Worm (Caenorhabditis elegans) whole organism, L3 larva: Measurements from ENCODE around the gene degl-2.

Experiments
- ZK546.5 ChIP-seq: sonication (generic microtip); optimal IDR thresholded peaks from 2 replicates; lab custom pipeline; 2017; ENCODE audit warnings: missing biosample characterization, missing genetic modification characterization
- aly-2 ChIP-seq: fragments of 150-350 bp; optimal IDR thresholded peaks from 2 replicates; lab custom pipeline; 2014; ENCODE audit warnings: missing biosample characterization, missing genetic modification characterization
- ceh-16 ChIP-seq: sonication (generic microtip); optimal IDR thresholded peaks from 2 replicates; lab custom pipeline; 2017; ENCODE audit warnings: missing biosample characterization, missing genetic modification characterization
- ceh-82 ChIP-seq: fragments of 150-350 bp; optimal IDR thresholded peaks from 2 replicates; lab custom pipeline; 2014; ENCODE audit warnings: missing biosample characterization, missing genetic modification characterization
- ceh-9 ChIP-seq: sonication (generic microtip); optimal IDR thresholded peaks from 2 replicates; lab custom pipeline; 2018; ENCODE audit warnings: missing biosample characterization, missing genetic modification characterization
- egl-27 ChIP-seq: sonication (generic microtip); optimal IDR thresholded peaks from 4 replicates; lab custom pipeline; 2017; ENCODE audit warnings: missing biosample characterization, missing genetic modification reagents, missing genetic modification characterization
- egl-5 ChIP-seq: fragments of 150-350 bp; optimal IDR thresholded peaks from 2 replicates; lab custom pipeline; 2017; ENCODE audit warnings: missing biosample characterization, missing genetic modification reagents, missing genetic modification characterization, inconsistent platforms
- elt-2 ChIP-seq: sonication (generic microtip); optimal IDR thresholded peaks from 2 replicates; lab custom pipeline; 2016; ENCODE audit warnings: missing genetic modification reagents, mild to moderate bottlenecking, missing genetic modification characterization, missing compliant biosample characterization
- elt-3 ChIP-seq, 3 experiments: fragments of 150-350 bp in 1 of 3; sonication (generic microtip) in 2 of 3; optimal IDR thresholded peaks; 2 replicates in 2 of 3; 4 replicates in 1 of 3; lab custom pipeline; 2014 to 2017; ENCODE audit warnings: missing biosample characterization in 3 of 3, missing genetic modification characterization in 3 of 3
- fkh-10 ChIP-seq: sonication (generic microtip); optimal IDR thresholded peaks from 2 replicates; lab custom pipeline; 2017; ENCODE audit warnings: missing biosample characterization, missing genetic modification reagents, missing genetic modification characterization
- fos-1 ChIP-seq: fragments of 150-350 bp; optimal IDR thresholded peaks from 2 replicates; lab custom pipeline; 2014; ENCODE audit warnings: missing biosample characterization, missing genetic modification characterization
- hmg-11 ChIP-seq: sonication (generic microtip); optimal IDR thresholded peaks from 2 replicates; lab custom pipeline; 2016; ENCODE audit warnings: missing genetic modification characterization, missing compliant biosample characterization
- jun-1 ChIP-seq: fragments of 150-350 bp; optimal IDR thresholded peaks from 2 replicates; lab custom pipeline; 2014; ENCODE audit warnings: missing biosample characterization, missing genetic modification reagents, missing genetic modification characterization
- lin-15B ChIP-seq: fragments of 150-350 bp; optimal IDR thresholded peaks from 2 replicates; lab custom pipeline; 2014; ENCODE audit warnings: missing biosample characterization, missing genetic modification characterization
- lin-39 ChIP-seq: fragments of 150-350 bp; optimal IDR thresholded peaks from 2 replicates; lab custom pipeline; 2018; ENCODE audit warnings: missing biosample characterization, missing genetic modification reagents, missing genetic modification characterization
- lsy-12 ChIP-seq: sonication (generic microtip); optimal IDR thresholded peaks from 2 replicates; lab custom pipeline; 2016; ENCODE audit warnings: mild to moderate bottlenecking, missing genetic modification characterization, missing compliant biosample characterization
- mdl-1 ChIP-seq: fragments of 150-350 bp; optimal IDR thresholded peaks from 2 replicates; lab custom pipeline; 2014; ENCODE audit warnings: missing biosample characterization, missing genetic modification characterization
- mml-1 ChIP-seq: fragments of 150-350 bp; sonication (generic microtip); optimal IDR thresholded peaks from 3 replicates; lab custom pipeline; 2014; ENCODE audit warnings: missing biosample characterization, missing genetic modification characterization
- nfya-1 ChIP-seq: sonication (generic microtip); optimal IDR thresholded peaks from 2 replicates; lab custom pipeline; 2017; ENCODE audit warnings: missing genetic modification characterization, mild to moderate bottlenecking, missing compliant biosample characterization, antibody characterized with exemption, moderate library complexity; ENCODE audit not compliant: insufficient read depth
- nhr-11 ChIP-seq: fragments of 150-350 bp; optimal IDR thresholded peaks from 2 replicates; lab custom pipeline; 2014; ENCODE audit warnings: missing biosample characterization, missing genetic modification characterization
- nhr-23 ChIP-seq: fragments of 150-350 bp; optimal IDR thresholded peaks from 2 replicates; lab custom pipeline; 2014; ENCODE audit warnings: missing biosample characterization, missing genetic modification reagents, missing genetic modification characterization
- nhr-237 ChIP-seq: fragments of 150-350 bp; optimal IDR thresholded peaks from 2 replicates; lab custom pipeline; 2014; ENCODE audit warnings: missing biosample characterization, missing genetic modification characterization
- nhr-25 ChIP-seq: sonication (generic microtip); optimal IDR thresholded peaks from 2 replicates; lab custom pipeline; 2017; ENCODE audit warnings: missing biosample characterization, missing genetic modification characterization
- nhr-28 ChIP-seq: fragments of 150-350 bp; optimal IDR thresholded peaks from 2 replicates; lab custom pipeline; 2014; ENCODE audit warnings: missing biosample characterization, missing genetic modification characterization
- nhr-43 ChIP-seq: sonication (generic microtip); optimal IDR thresholded peaks from 2 replicates; lab custom pipeline; 2016; ENCODE audit warnings: mild to moderate bottlenecking, missing genetic modification characterization, missing compliant biosample characterization; ENCODE audit not compliant: poor library complexity, severe bottlenecking
- nhr-67 ChIP-seq: fragments of 150-350 bp; optimal IDR thresholded peaks from 2 replicates; lab custom pipeline; 2014; ENCODE audit warnings: missing biosample characterization, missing genetic modification characterization
- nhr-76 ChIP-seq: fragments of 150-350 bp; sonication (generic microtip); optimal IDR thresholded peaks from 5 replicates; lab custom pipeline; 2014; ENCODE audit warnings: missing biosample characterization, missing genetic modification characterization
- nhr-77 ChIP-seq: fragments of 150-350 bp; optimal IDR thresholded peaks from 2 replicates; lab custom pipeline; 2014; ENCODE audit warnings: missing biosample characterization, missing genetic modification characterization
- pha-4 ChIP-seq: fragments of 150-350 bp; optimal IDR thresholded peaks from 2 replicates; lab custom pipeline; 2014; ENCODE audit warnings: missing biosample characterization, missing genetic modification reagents, missing genetic modification characterization
- snpc-4 ChIP-seq: fragments of 150-350 bp; optimal IDR thresholded peaks from 2 replicates; lab custom pipeline; 2014; ENCODE audit warnings: missing biosample characterization, missing genetic modification characterization
- tbx-2 ChIP-seq: sonication (generic microtip); optimal IDR thresholded peaks from 2 replicates; lab custom pipeline; 2016; ENCODE audit warnings: mild to moderate bottlenecking, missing genetic modification characterization, missing compliant biosample characterization
- unc-39 ChIP-seq: sonication (generic microtip); optimal IDR thresholded peaks from 4 replicates; lab custom pipeline; 2017; ENCODE audit warnings: missing biosample characterization, missing genetic modification characterization
- zag-1 ChIP-seq: fragments of 150-350 bp; optimal IDR thresholded peaks from 2 replicates; lab custom pipeline; 2014; ENCODE audit warnings: missing biosample characterization, missing genetic modification characterization
- ztf-4 ChIP-seq: fragments of 150-350 bp; optimal IDR thresholded peaks from 2 replicates; lab custom pipeline; 2014; ENCODE audit warnings: missing biosample characterization, missing genetic modification characterization

degl-2 gene

ce11 chrIV:9625829-9626228 lies 17.5 kb upstream of the degl-2 start:
- TF ChIP-seq nhr-23 = peak; percentile 6
- no peak for TF ChIP-seq lin-39 (tag; lab: Kevin White, UChicago)
- peak; percentile 30 for TF ChIP-seq elt-2 (tag; lab: Kevin White, UChicago)
- peak; percentile 29 for TF ChIP-seq jun-1 (tag; lab: Kevin White, UChicago)
- TF ChIP-seq, all 47 proteins: peak for 3

ce11 chrIV:9627033-9627432 lies 16.3 kb upstream of the degl-2 start:
- TF ChIP-seq unc-39 (no peak), nfya-1 (tag; lab: Kevin White, UChicago) (no peak), lsy-12 (tag; lab: Kevin White, UChicago) (no peak), ztf-4 (tag; lab: Kevin White, UChicago) (no peak), nhr-237 (tag; lab: Kevin White, UChicago) (no peak), nhr-28 (tag; lab: Kevin White, UChicago) (no peak), nhr-43 (no peak), ceh-9 (tag; lab: Kevin White, UChicago) (no peak), mml-1 (no peak), fos-1 (no peak), nhr-25 (tag; lab: Kevin White, UChicago) (no peak), lin-39 (tag; lab: Kevin White, UChicago) (no peak)

DNA sequence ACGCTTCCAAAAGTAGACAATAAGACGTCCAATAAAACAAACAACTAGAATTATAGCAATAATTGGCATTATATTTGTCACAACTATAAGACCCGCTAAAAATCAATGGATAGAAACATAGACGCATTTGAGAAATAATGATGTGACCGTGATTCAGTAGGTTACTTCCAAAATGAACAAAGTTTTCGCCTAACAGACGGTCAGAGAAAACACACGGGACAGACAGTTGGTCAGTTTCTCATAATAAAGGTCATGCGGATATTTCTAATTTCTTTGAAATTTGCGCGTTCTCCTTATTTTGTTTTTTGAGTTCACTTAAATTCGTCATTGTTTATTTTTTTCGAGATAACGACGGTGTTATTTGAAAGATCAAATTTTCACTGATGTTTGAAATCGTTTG lies 11.7 kb upstream of the degl-2 start:
- TF ChIP-seq nhr-23 (peak; percentile 20), egl-5 (tag; lab: Kevin White, UChicago) (no peak), fkh-10 (GFP tag; lab: Kevin White, UChicago) (no peak), egl-27 (tag; lab: Kevin White, UChicago) (no peak), nhr-25 (tag; lab: Kevin White, UChicago) (no peak), ztf-4 (tag; lab: Kevin White, UChicago) (no peak), ceh-16 (no peak)

DNA sequence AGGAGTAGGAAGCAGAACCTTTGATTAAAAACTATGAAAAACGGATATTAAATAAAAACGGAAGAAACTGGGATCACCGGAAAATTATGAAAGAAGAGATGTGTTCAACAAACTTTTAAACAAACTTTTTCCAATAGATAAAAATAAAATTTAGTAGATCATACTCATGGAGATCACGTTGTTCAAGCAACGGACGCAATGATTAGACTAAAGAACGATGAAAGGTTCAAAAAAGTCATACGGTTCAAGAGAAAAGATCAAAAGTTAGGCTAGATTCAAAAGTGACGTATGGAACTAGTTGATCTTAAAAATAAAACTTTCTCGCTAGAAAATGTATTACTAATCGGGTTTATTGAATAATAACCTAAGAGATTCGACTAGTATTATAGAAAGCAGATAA lies 11.2 kb upstream of the degl-2 start:
- TF ChIP-seq tbx-2 (tag; lab: Kevin White, UChicago) (no peak), zag-1 (no peak)

ce11 chrIV:9632966-9633494 lies 10.3 kb upstream of the degl-2 start:
- TF ChIP-seq tbx-2 (tag; lab: Kevin White, UChicago) (no peak), hmg-11 (tag; lab: Kevin White, UChicago) (no peak), jun-1 (tag; lab: Kevin White, UChicago) (no peak), aly-2 (tag; lab: Kevin White, UChicago) (no peak), nhr-11 (tag; lab: Kevin White, UChicago) (no peak), elt-3 (tag; optimal IDR thresholded peaks at IDR 0.05; lab: Kevin White, UChicago) (peak in 2 of 3 experiments; percentile 51 to 63), nhr-23 (peak; percentile 51), ZK546.5 (tag; lab: Kevin White, UChicago) (no peak)

- peak in 1 of 3 experiments; percentile 2 for TF ChIP-seq elt-3 (tag; optimal IDR thresholded peaks at IDR 0.05; lab: Kevin White, UChicago)
- TF ChIP-seq jun-1 (tag; lab: Kevin White, UChicago) = no peak
- TF ChIP-seq snpc-4 (tag; lab: Kevin White, UChicago) = no peak
- TF ChIP-seq fos-1 = no peak
- no peak for TF ChIP-seq ztf-4 (tag; lab: Kevin White, UChicago)
Observed at ce11 chrIV:9633889-9634288, 9.4 kb upstream of the degl-2 start.

DNA sequence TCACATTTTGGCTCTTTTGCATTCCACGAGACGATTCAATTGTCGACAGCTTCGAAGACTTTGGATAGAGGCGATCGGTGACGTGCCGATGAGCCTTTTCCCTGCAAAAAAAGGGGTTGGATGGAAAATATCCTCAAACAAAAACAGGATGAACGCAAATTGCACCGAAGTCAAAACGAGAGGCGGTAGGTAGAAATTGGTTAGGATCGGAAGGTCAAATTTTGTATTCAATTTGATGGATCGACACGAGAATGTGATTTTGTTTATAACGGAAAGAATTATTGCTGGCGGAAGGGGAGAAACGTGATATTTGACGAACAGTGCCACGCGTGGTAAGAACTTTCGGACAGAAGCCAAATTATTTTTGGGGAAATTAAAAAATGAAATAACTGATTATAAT lies 8.4 kb upstream of the degl-2 start, which contains the start of gene mca-1:
Gene mca-1, minus strand, starts transcription at position 101 of the 400 bp plus-strand sequence.
- no peak for TF ChIP-seq pha-4 (tag; lab: Kevin White, UChicago)
- TF ChIP-seq zag-1 = no peak
- TF ChIP-seq ceh-82 (tag; lab: Kevin White, UChicago) = no peak
- TF ChIP-seq nhr-76 (tag; lab: Kevin White, UChicago) = no peak
- no peak for TF ChIP-seq ZK546.5 (tag; lab: Kevin White, UChicago)
- no peak for TF ChIP-seq mdl-1 (tag; lab: Kevin White, UChicago)
- no peak for TF ChIP-seq ztf-4 (tag; lab: Kevin White, UChicago)
- TF ChIP-seq lin-15B (tag; lab: Kevin White, UChicago) = no peak
- no peak for TF ChIP-seq lsy-12 (tag; lab: Kevin White, UChicago)
- no peak for TF ChIP-seq nhr-67 (tag; lab: Kevin White, UChicago)
- TF ChIP-seq nhr-77 (tag; lab: Kevin White, UChicago) = no peak
